Fruit fly (Drosophila melanogaster): ENCODE results near the gene sordd1.

sordd1 gene

DNA sequence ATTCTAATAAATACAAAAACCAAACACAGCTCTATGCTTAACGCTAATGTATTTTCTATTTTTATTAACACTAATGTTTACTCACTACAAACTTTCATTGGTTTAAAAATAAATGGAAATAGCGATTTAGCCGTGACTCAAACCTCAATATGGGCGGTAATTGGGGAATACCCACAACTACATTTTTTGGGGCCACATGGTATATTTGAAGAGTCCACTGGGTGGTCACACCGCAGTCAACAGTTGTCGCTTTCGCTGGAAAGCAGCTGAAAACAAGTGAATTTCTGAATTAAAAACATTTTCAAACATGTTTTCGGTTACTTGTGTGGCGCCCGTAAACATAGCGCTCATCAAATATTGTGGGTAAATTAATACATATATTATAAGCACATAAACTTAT is 46.9 kb downstream of the sordd1 start, which contains the start of gene Mvd (continued):
- TF ChIP-seq hkb (optimal IDR thresholded peaks at IDR 0.05) (peak; percentile 17), hkb (GFP tag; IDR thresholded peaks at IDR 0.05) (no peak), CG13624 (GFP tag; optimal IDR thresholded peaks at IDR 0.05) (peak; percentile 19), scrt (GFP tag; optimal IDR thresholded peaks at IDR 0.05) (peak; percentile 80), CoRest (tag; optimal IDR thresholded peaks at IDR 0.05) (no peak), aop (GFP tag; IDR thresholded peaks at IDR 0.05) (no peak), odd (GFP tag; optimal IDR thresholded peaks at IDR 0.05) (no peak), Myb (GFP tag; optimal IDR thresholded peaks at IDR 0.05) (peak; percentile 53), CG4707 (GFP tag; optimal IDR thresholded peaks at IDR 0.05) (no peak), Dfd (GFP tag; optimal IDR thresholded peaks at IDR 0.05) (no peak), gsb-n (tag; optimal IDR thresholded peaks at IDR 0.05) (no peak), CG11696 (GFP tag; IDR thresholded peaks at IDR 0.05) (no peak), gem (tag; optimal IDR thresholded peaks at IDR 0.05) (no peak), Dll (GFP tag; IDR thresholded peaks at IDR 0.05; ENCODE audit: partially characterized antibody) (0 out of 4 replicates have a peak, but pooled peaks have one; percentile 17), pita (GFP tag; optimal IDR thresholded peaks at IDR 0.05) (peak; percentile 65)

DNA sequence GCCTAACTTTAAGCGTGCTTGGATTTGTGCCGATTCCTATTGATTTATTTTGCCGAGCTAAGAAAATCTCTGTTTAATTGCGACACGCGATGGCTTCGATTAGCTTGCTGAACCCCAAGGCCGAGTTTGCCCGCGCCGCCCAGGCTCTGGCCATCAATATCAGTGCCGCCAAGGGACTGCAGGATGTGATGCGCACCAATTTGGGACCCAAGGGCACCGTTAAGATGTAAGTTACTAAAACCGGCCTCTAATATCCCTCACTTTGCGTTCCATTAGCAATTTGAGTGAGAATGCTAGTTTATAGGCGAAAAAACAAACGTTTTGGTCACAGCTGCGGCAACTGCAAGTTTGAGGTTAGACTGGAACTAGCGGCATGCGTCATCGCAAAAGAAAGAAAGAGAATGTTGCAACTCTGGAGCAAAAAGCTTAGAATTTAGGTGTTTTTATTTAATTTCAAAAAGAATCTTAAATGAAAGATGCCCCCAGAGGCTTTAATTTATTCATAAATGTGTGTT is 49.1 kb downstream of the sordd1 start:
- TF ChIP-seq caup (GFP tag; optimal IDR thresholded peaks at IDR 0.05; ENCODE audit: severe bottlenecking) (no peak), YL-1 (GFP tag; optimal IDR thresholded peaks at IDR 0.05) (peak; percentile 49), MBD-R2 (GFP tag; IDR thresholded peaks at IDR 0.05) (no peak), Fer2 (tag; optimal IDR thresholded peaks at IDR 0.05) (no peak), maf-S (GFP tag; optimal IDR thresholded peaks at IDR 0.05) (no peak), nerfin-2 (GFP tag; IDR thresholded peaks at IDR 0.05; ENCODE audit: partially characterized antibody) (no peak), CG4617 (GFP tag; optimal IDR thresholded peaks at IDR 0.05; ENCODE audit: borderline replicate concordance) (peak; percentile 55), Dp (GFP tag; optimal IDR thresholded peaks at IDR 0.05) (no peak), CG33213 (GFP tag; optimal IDR thresholded peaks at IDR 0.05) (no peak), nom (GFP tag; optimal IDR thresholded peaks at IDR 0.05) (no peak), ranshi (GFP tag; IDR thresholded peaks at IDR 0.05) (no peak), salm (tag; optimal IDR thresholded peaks at IDR 0.05) (no peak), CG8089 (GFP tag; optimal IDR thresholded peaks at IDR 0.05) (no peak), cg (GFP tag; optimal IDR thresholded peaks at IDR 0.05) (no peak), CHES-1-like (GFP tag; optimal IDR thresholded peaks at IDR 0.05) (no peak), HHEX (GFP tag; optimal IDR thresholded peaks at IDR 0.05) (no peak), Dad (GFP tag; optimal IDR thresholded peaks at IDR 0.05) (no peak), Atf6 (GFP tag; IDR thresholded peaks at IDR 0.05) (no peak), Rx (GFP tag; IDR thresholded peaks at IDR 0.05) (no peak), corto (GFP tag; optimal IDR thresholded peaks at IDR 0.05) (no peak), Lhr (GFP tag; optimal IDR thresholded peaks at IDR 0.05) (no peak), hkb (optimal IDR thresholded peaks at IDR 0.05) (no peak), hkb (GFP tag; IDR thresholded peaks at IDR 0.05) (no peak), CG30403 (GFP tag; optimal IDR thresholded peaks at IDR 0.05) (no peak), Eip74EF (GFP tag; optimal IDR thresholded peaks at IDR 0.05) (no peak), Opbp (GFP tag; IDR thresholded peaks at IDR 0.05; ENCODE audit: partially characterized antibody) (peak; percentile 19; the same call in 1 of the 3 replicates), mld (GFP tag; IDR thresholded peaks at IDR 0.05; ENCODE audit: partially characterized antibody) (0 out of 3 replicates have a peak, but pooled peaks have one; percentile 23), ken (GFP tag; IDR thresholded peaks at IDR 0.05) (no peak), danr (GFP tag; IDR thresholded peaks at IDR 0.05) (no peak), eve (GFP tag; optimal IDR thresholded peaks at IDR 0.05) (no peak), CG6689 (GFP tag; IDR thresholded peaks at IDR 0.05) (no peak), CG17359 (tag; optimal IDR thresholded peaks at IDR 0.05) (no peak), Sin3A (optimal IDR thresholded peaks at IDR 0.05) (peak; percentile 66), CG31388 (GFP tag; optimal IDR thresholded peaks at IDR 0.05) (no peak), CG12769 (tag; optimal IDR thresholded peaks at IDR 0.05) (no peak), CG9609 (GFP tag; optimal IDR thresholded peaks at IDR 0.05) (no peak), bigmax (GFP tag; optimal IDR thresholded peaks at IDR 0.05) (peak; percentile 96)
